Worm (Caenorhabditis elegans): ENCODE measurements around the gene nhr-283.

DNA sequence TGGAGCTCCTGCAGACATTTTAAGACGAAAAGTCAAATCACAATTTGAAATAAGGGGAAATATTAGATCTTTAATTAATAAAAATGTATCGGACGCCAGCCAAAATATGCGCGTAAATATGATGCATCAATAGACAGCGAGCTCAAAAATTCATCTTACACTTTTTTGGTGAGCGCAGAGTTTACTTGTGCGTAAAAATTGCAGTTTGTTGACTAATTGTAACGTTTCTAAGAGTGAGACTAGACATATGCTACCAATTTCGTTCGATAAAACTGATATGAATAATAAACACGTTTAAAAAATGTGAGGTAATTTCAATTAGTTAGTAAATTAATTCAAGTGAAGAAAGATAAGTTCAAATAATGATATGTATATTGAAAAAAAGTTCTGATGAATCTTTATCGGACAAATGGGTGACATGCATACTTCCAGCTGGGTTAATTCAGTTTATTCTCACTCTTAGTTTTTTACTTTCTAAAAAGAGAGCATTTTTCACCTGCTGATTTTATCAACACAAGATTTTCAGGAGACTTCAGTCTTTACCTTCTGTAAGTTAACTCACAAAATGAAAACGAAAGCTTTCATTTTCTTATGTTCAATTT lies 2.7 kb upstream of the nhr-283 start, which contains the start of the genes nhr-285 and irld-52:
- TF ChIP-seq ztf-29 (GFP tag; IDR thresholded peaks at IDR 0.05): no peak
- TF ChIP-seq klf-2 (GFP tag; conservative IDR thresholded peaks at IDR 0.05): no peak
- no peak for TF ChIP-seq T22C8.4 (GFP tag; IDR thresholded peaks at IDR 0.05)
- no peak for TF ChIP-seq ref-1 (GFP tag; conservative IDR thresholded peaks at IDR 0.05)
- no peak for TF ChIP-seq med-1 (GFP tag; optimal IDR thresholded peaks at IDR 0.05; ENCODE audit: insufficient read depth)
- no peak for TF ChIP-seq ztf-23 (GFP tag; IDR thresholded peaks at IDR 0.05)

All from whole organism, midembryonic.